Worm (Caenorhabditis elegans): ENCODE measurements around the gene sri-51.

DNA sequence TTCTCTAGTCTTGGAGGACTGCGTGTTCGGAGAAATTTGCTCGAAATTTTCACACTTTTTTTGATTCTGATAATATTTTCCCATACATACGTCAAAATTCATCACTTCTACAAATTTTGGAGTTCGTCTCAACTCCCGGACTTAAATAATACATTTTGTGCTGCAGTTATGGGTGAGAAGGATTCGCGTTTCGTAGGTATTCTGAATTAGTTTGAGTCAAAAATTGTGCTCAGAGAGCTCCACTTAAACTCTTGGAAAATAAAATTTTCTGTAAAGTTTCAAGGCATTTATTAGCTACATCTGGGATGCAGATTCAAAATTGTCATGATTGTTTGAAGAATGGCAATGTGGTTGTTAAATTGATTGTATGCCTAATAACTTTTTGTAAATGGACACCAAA lies 15.0 kb upstream of the sri-51 start, which contains the start of gene ZC239.4:
- TF ChIP-seq ama-1 (optimal IDR thresholded peaks at IDR 0.05) (no peak), ceh-13 (GFP tag; optimal IDR thresholded peaks at IDR 0.05) (no peak), tbx-11 (GFP tag; IDR thresholded peaks at IDR 0.05) (no peak), tbx-37 (GFP tag; conservative IDR thresholded peaks at IDR 0.05) (no peak), hnd-1 (tag; optimal IDR thresholded peaks at IDR 0.05) (no peak), pes-1 (GFP tag; IDR thresholded peaks at IDR 0.05) (no peak), scrt-1 (GFP tag; IDR thresholded peaks at IDR 0.05) (no peak), hmbx-1 (tag; optimal IDR thresholded peaks at IDR 0.05) (no peak), ceh-36 (tag; optimal IDR thresholded peaks at IDR 0.05) (no peak), flt-1 (GFP tag; IDR thresholded peaks at IDR 0.05) (no peak)
